Fruit fly (Drosophila melanogaster): ENCODE measurements around the gene Notum.

The Notum gene

DNA sequence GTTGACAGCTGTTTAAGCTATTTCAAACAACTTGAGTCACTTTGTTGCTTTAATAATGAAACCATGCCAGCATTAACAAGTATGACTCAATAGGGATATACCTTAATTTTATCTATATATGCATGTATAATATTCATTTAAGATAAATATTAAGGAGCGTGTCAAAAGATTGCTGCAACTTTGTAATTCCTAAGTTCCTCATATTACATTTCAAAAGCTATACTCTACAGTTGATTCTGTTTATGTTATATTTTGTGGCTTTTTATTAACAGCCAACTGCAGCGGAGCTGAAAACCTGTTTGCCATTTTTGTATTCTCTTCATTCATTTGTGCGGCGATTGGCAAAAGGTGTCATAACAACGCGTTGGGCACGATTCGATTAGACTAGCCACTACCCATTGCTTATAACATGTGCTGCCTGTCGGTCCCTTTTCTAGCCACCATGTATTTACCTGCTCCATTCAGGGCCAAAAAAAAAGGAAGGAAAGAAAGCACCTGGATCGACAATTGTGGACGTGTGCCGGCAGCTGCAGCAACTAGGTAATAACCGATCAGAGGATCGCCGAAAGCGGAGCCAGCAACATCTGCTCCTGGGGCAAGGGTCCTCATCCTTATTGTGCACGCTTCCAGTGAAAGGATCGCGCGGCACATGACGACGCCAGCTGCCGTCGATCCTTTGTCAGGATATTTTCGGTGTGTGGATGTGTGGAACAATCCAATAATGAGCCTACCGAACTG, 25.6 kb downstream of the Notum start:
- TF ChIP-seq CG33017 (tag; optimal IDR thresholded peaks at IDR 0.05) (no peak), tj (GFP tag; optimal IDR thresholded peaks at IDR 0.05) (no peak), pad (GFP tag; optimal IDR thresholded peaks at IDR 0.05) (no peak), cic (GFP tag; optimal IDR thresholded peaks at IDR 0.05) (no peak), ovo (GFP tag; optimal IDR thresholded peaks at IDR 0.05) (no peak), CG7045 (GFP tag; optimal IDR thresholded peaks at IDR 0.05) (no peak), CG7101 (tag; optimal IDR thresholded peaks at IDR 0.05) (no peak), cnc (optimal IDR thresholded peaks at IDR 0.05) (no peak), Clk (GFP tag; optimal IDR thresholded peaks at IDR 0.05) (no peak), toe (GFP tag; optimal IDR thresholded peaks at IDR 0.05) (no peak), CG14711 (tag; optimal IDR thresholded peaks at IDR 0.05) (no peak), Hr96 (GFP tag; optimal IDR thresholded peaks at IDR 0.05) (no peak), CG1620 (GFP tag; optimal IDR thresholded peaks at IDR 0.05) (no peak), bab1 (GFP tag; optimal IDR thresholded peaks at IDR 0.05) (no peak), Crg-1 (GFP tag; optimal IDR thresholded peaks at IDR 0.05) (no peak), CG11617 (GFP tag; optimal IDR thresholded peaks at IDR 0.05) (no peak)

- TF ChIP-seq Clk (GFP tag; optimal IDR thresholded peaks at IDR 0.05) (peak; percentile 39), ovo (GFP tag; optimal IDR thresholded peaks at IDR 0.05) (peak; percentile 48), CG33017 (tag; optimal IDR thresholded peaks at IDR 0.05) (peak; percentile 82), toe (GFP tag; optimal IDR thresholded peaks at IDR 0.05) (no peak), CG7101 (tag; optimal IDR thresholded peaks at IDR 0.05) (peak; percentile 38), CG12768 (GFP tag; optimal IDR thresholded peaks at IDR 0.05) (peak; percentile 75), pad (GFP tag; optimal IDR thresholded peaks at IDR 0.05) (peak; percentile 21), Mnt (GFP tag; optimal IDR thresholded peaks at IDR 0.05) (peak; percentile 79), kay (GFP tag; ENCODE audit: borderline replicate concordance) (peak; percentile 47), cnc (optimal IDR thresholded peaks at IDR 0.05) (no peak), CG1620 (GFP tag; optimal IDR thresholded peaks at IDR 0.05) (peak; percentile 19), bab1 (GFP tag; optimal IDR thresholded peaks at IDR 0.05) (no peak), CG14711 (tag; optimal IDR thresholded peaks at IDR 0.05) (peak; percentile 33), Hr96 (GFP tag; optimal IDR thresholded peaks at IDR 0.05) (peak; percentile 13), CG5204 (GFP tag; optimal IDR thresholded peaks at IDR 0.05) (no peak), CG11617 (GFP tag; optimal IDR thresholded peaks at IDR 0.05) (peak; percentile 78), cic (GFP tag; optimal IDR thresholded peaks at IDR 0.05) (peak; percentile 93), CG7045 (GFP tag; optimal IDR thresholded peaks at IDR 0.05) (peak; percentile 23), tj (GFP tag; optimal IDR thresholded peaks at IDR 0.05) (peak; percentile 17), Crg-1 (GFP tag; optimal IDR thresholded peaks at IDR 0.05) (peak; percentile 47)
These were observed 26.9 kb downstream of the Notum start for dm6 chr3L:16049955-16050886.

dm6 chr3L:16050887-16051258, 27.6 kb downstream of the Notum start, which contains the start of gene Diap1:
TSS of gene Diap1 (minus strand) at chr3L:16051034.
- peak; percentile 44 for TF ChIP-seq toe (GFP tag; optimal IDR thresholded peaks at IDR 0.05)
- peak; percentile 89 for TF ChIP-seq kay (GFP tag; ENCODE audit: borderline replicate concordance)
- TF ChIP-seq CG11617 (GFP tag; optimal IDR thresholded peaks at IDR 0.05), result no peak
- TF ChIP-seq bab1 (GFP tag; optimal IDR thresholded peaks at IDR 0.05), result peak; percentile 33
- peak; percentile 35 for TF ChIP-seq Mnt (GFP tag; optimal IDR thresholded peaks at IDR 0.05)
- no peak for TF ChIP-seq CG33017 (tag; optimal IDR thresholded peaks at IDR 0.05)
- no peak for TF ChIP-seq ovo (GFP tag; optimal IDR thresholded peaks at IDR 0.05)

- peak; percentile 60 for TF ChIP-seq kay (GFP tag; ENCODE audit: borderline replicate concordance)
- TF ChIP-seq tj (GFP tag; optimal IDR thresholded peaks at IDR 0.05), result no peak
- TF ChIP-seq CG33017 (tag; optimal IDR thresholded peaks at IDR 0.05), result no peak
- no peak for TF ChIP-seq CG7045 (GFP tag; optimal IDR thresholded peaks at IDR 0.05)
- peak; percentile 38 for TF ChIP-seq CG7101 (tag; optimal IDR thresholded peaks at IDR 0.05)
- peak; percentile 22 for TF ChIP-seq CG5204 (GFP tag; optimal IDR thresholded peaks at IDR 0.05)
- peak; percentile 56 for TF ChIP-seq Hr96 (GFP tag; optimal IDR thresholded peaks at IDR 0.05)
- peak; percentile 29 for TF ChIP-seq toe (GFP tag; optimal IDR thresholded peaks at IDR 0.05)
- peak; percentile 33 for TF ChIP-seq bab1 (GFP tag; optimal IDR thresholded peaks at IDR 0.05)
- peak; percentile 27 for TF ChIP-seq CG14711 (tag; optimal IDR thresholded peaks at IDR 0.05)
- TF ChIP-seq CG11617 (GFP tag; optimal IDR thresholded peaks at IDR 0.05), result no peak
- no peak for TF ChIP-seq cic (GFP tag; optimal IDR thresholded peaks at IDR 0.05)
- no peak for TF ChIP-seq CG12768 (GFP tag; optimal IDR thresholded peaks at IDR 0.05)
- no peak for TF ChIP-seq Crg-1 (GFP tag; optimal IDR thresholded peaks at IDR 0.05)
- no peak for TF ChIP-seq pad (GFP tag; optimal IDR thresholded peaks at IDR 0.05)
- no peak for TF ChIP-seq ovo (GFP tag; optimal IDR thresholded peaks at IDR 0.05)
- no peak for TF ChIP-seq cnc (optimal IDR thresholded peaks at IDR 0.05)
- no peak for TF ChIP-seq Clk (GFP tag; optimal IDR thresholded peaks at IDR 0.05)
- TF ChIP-seq CG1620 (GFP tag; optimal IDR thresholded peaks at IDR 0.05), result peak; percentile 24
- peak; percentile 29 for TF ChIP-seq Mnt (GFP tag; optimal IDR thresholded peaks at IDR 0.05)
These were observed 28.4 kb downstream of the Notum start, which contains the start of gene Mbs for dm6 chr3L:16051719-16052122. TSS of gene Mbs (plus strand) at chr3L:16051959.
